Fruit fly (Drosophila melanogaster) whole organism, embryonic: Measurements from ENCODE around the gene CG15332.

Experiments
- CG13123 ChIP-seq: fragments of 200-800 bp; sonication (Bioruptor generic); optimal IDR thresholded peaks from 2 replicates; lab custom pipeline; 2016; ENCODE audit warnings: missing biosample characterization, missing genetic modification characterization
- CG13296 ChIP-seq: fragments of 200-800 bp; sonication (Bioruptor generic); optimal IDR thresholded peaks from 3 replicates; lab custom pipeline; 2018; ENCODE audit warnings: missing biosample characterization, mild to moderate bottlenecking, missing genetic modification characterization
- CG13424 ChIP-seq: fragments of 200-800 bp; sonication (Bioruptor generic); optimal IDR thresholded peaks from 2 replicates; lab custom pipeline; 2019; ENCODE audit warnings: missing biosample characterization, mild to moderate bottlenecking, missing genetic modification characterization, moderate library complexity
- CG13624 ChIP-seq: fragments of 200-800 bp; sonication (Bioruptor generic); optimal IDR thresholded peaks from 2 replicates; lab custom pipeline; 2016; ENCODE audit warnings: missing biosample characterization, missing genetic modification characterization
- CG14667 ChIP-seq: fragments of 200-800 bp; sonication (Bioruptor generic); IDR thresholded peaks from 2 replicates; pipeline ENCODE4 v1.3.6; 2022; ENCODE audit warnings: missing biosample characterization, missing genetic modification characterization
- CG17568 ChIP-seq: fragments of 200-800 bp; sonication (Bioruptor generic); optimal IDR thresholded peaks from 2 replicates; lab custom pipeline; 2018; ENCODE audit warnings: missing biosample characterization, mild to moderate bottlenecking, missing genetic modification characterization, moderate library complexity
- CG18011 ChIP-seq: fragments of 200-800 bp; sonication (Bioruptor generic); optimal IDR thresholded peaks from 2 replicates; lab custom pipeline; 2017; ENCODE audit warnings: missing biosample characterization, missing genetic modification characterization, mild to moderate bottlenecking, moderate library complexity, missing genotype
- CG18764 ChIP-seq: fragments of 200-800 bp; sonication (Bioruptor generic); optimal IDR thresholded peaks from 3 replicates; lab custom pipeline; 2016; ENCODE audit warnings: missing biosample characterization, missing genetic modification characterization
- CG2199 ChIP-seq: fragments of 200-800 bp; sonication (Bioruptor generic); IDR thresholded peaks from 3 replicates; pipeline ENCODE4 v1.3.6; 2022; ENCODE audit warnings: missing biosample characterization, missing genetic modification characterization
- CG30403 ChIP-seq: fragments of 200-800 bp; sonication (Bioruptor generic); optimal IDR thresholded peaks from 3 replicates; lab custom pipeline; 2016; ENCODE audit warnings: missing biosample characterization, missing genetic modification characterization
- CG31441 ChIP-seq: fragments of 200-800 bp; sonication (Bioruptor generic); IDR thresholded peaks from 2 replicates; pipeline ENCODE4 v1.3.6; 2022; ENCODE audit warnings: missing biosample characterization, missing genetic modification characterization
- CG32532 ChIP-seq: fragments of 200-800 bp; sonication (Bioruptor generic); IDR thresholded peaks from 2 replicates; pipeline ENCODE4 v1.3.6; 2022; ENCODE audit warnings: missing biosample characterization, missing genetic modification characterization
- CG32767 ChIP-seq: fragments of 200-800 bp; sonication (Bioruptor generic); IDR thresholded peaks from 2 replicates; pipeline ENCODE4 v1.3.6; 2022; ENCODE audit warnings: missing biosample characterization, missing genetic modification characterization
- CG34422 ChIP-seq: fragments of 200-800 bp; sonication (Bioruptor generic); IDR thresholded peaks from 3 replicates; pipeline ENCODE4 v1.3.6; 2022; ENCODE audit warnings: missing biosample characterization, missing genetic modification characterization
- CG4328 ChIP-seq: fragments of 200-800 bp; sonication (Bioruptor generic); optimal IDR thresholded peaks from 3 replicates; lab custom pipeline; 2017; ENCODE audit warnings: missing biosample characterization, missing genetic modification reagents, missing genetic modification characterization
- CG6254 ChIP-seq: fragments of 200-800 bp; sonication (Bioruptor generic); optimal IDR thresholded peaks from 3 replicates; lab custom pipeline; 2017; ENCODE audit warnings: mild to moderate bottlenecking, missing biosample characterization, missing genetic modification reagents, missing genetic modification characterization
- CG6765 ChIP-seq: fragments of 200-800 bp; sonication (Bioruptor generic); optimal IDR thresholded peaks from 3 replicates; lab custom pipeline; 2017; ENCODE audit warnings: missing biosample characterization, mild to moderate bottlenecking, missing genetic modification characterization
- CG7839 ChIP-seq: fragments of 200-800 bp; sonication (Bioruptor generic); optimal IDR thresholded peaks from 3 replicates; lab custom pipeline; 2018; ENCODE audit warnings: missing biosample characterization, mild to moderate bottlenecking, missing genetic modification characterization, moderate library complexity
- CG8089 ChIP-seq: fragments of 200-800 bp; sonication (Bioruptor generic); optimal IDR thresholded peaks from 3 replicates; lab custom pipeline; 2016; ENCODE audit warnings: missing biosample characterization, missing genetic modification characterization
- CG9215 ChIP-seq: fragments of 200-800 bp; sonication (Bioruptor generic); IDR thresholded peaks from 2 replicates; pipeline ENCODE4 v1.3.6; 2022; ENCODE audit warnings: missing biosample characterization, missing genetic modification characterization
- Deaf1 ChIP-seq: fragments of 200-800 bp; optimal IDR thresholded peaks from 3 replicates; lab custom pipeline; 2019; ENCODE audit warnings: missing biosample characterization, mild to moderate bottlenecking, missing genetic modification characterization, moderate library complexity
- Dp ChIP-seq: fragments of 200-800 bp; sonication (Bioruptor generic); optimal IDR thresholded peaks from 2 replicates; lab custom pipeline; 2018; ENCODE audit warnings: missing biosample characterization, mild to moderate bottlenecking, missing genetic modification characterization, moderate library complexity
- Dref ChIP-seq: fragments of 200-800 bp; sonication (Bioruptor generic); IDR thresholded peaks from 2 replicates; pipeline ENCODE4 v1.3.6; 2022; ENCODE audit warnings: missing biosample characterization, missing genetic modification characterization
- E2f1 ChIP-seq: fragments of 200-800 bp; sonication (Bioruptor generic); IDR thresholded peaks from 2 replicates; pipeline ENCODE4 v1.3.6; 2022; ENCODE audit warnings: missing biosample characterization, missing genetic modification characterization
- Eip74EF ChIP-seq, 2 experiments: fragments of 200-800 bp in 1 of 2; fragments of >200 bp in 1 of 2; sonication (Bioruptor generic) in 1 of 2; optimal IDR thresholded peaks; 2 replicates each; lab custom pipeline; 2017 to 2019; ENCODE audit warnings: missing biosample characterization in 2 of 2, missing genetic modification characterization in 2 of 2, mild to moderate bottlenecking in 1 of 2, moderate library complexity in 1 of 2
- Ets65A ChIP-seq: fragments of 200-800 bp; sonication (Bioruptor generic); peaks from one replicate; lab custom pipeline; 2016; ENCODE audit warnings: missing biosample characterization, missing genetic modification characterization
- Gsc ChIP-seq: fragments of 200-800 bp; sonication (Bioruptor generic); IDR thresholded peaks from 2 replicates; pipeline ENCODE4 v1.3.6; 2022; ENCODE audit warnings: missing biosample characterization, missing genetic modification characterization
- Hmr ChIP-seq: fragments of 200-800 bp; sonication (Bioruptor generic); optimal IDR thresholded peaks from 3 replicates; lab custom pipeline; 2017; ENCODE audit warnings: mild to moderate bottlenecking, missing biosample characterization, missing genetic modification reagents, missing genetic modification characterization
- Kr ChIP-seq: fragments of 200-800 bp; sonication (Bioruptor generic); optimal IDR thresholded peaks from 2 replicates; lab custom pipeline; 2017; ENCODE audit warnings: missing biosample characterization, mild to moderate bottlenecking, missing genetic modification characterization
- Lhr ChIP-seq: fragments of 200-800 bp; sonication (Bioruptor generic); optimal IDR thresholded peaks from 3 replicates; lab custom pipeline; 2017; ENCODE audit warnings: mild to moderate bottlenecking, missing biosample characterization, missing genetic modification reagents, missing genetic modification characterization
- Meics ChIP-seq: fragments of 200-800 bp; sonication (Bioruptor generic); optimal IDR thresholded peaks from 2 replicates; lab custom pipeline; 2017; ENCODE audit warnings: missing biosample characterization, mild to moderate bottlenecking, missing genetic modification characterization
- Stat92E ChIP-seq, 3 experiments: fragments of >200 bp in 2 of 3; fragments of 200-800 bp in 1 of 3; sonication (Bioruptor generic) in 1 of 3; optimal IDR thresholded peaks; 2 replicates each; lab custom pipeline; 2017 to 2019; ENCODE audit warnings: missing biosample characterization in 3 of 3, missing genetic modification characterization in 3 of 3, mild to moderate bottlenecking in 1 of 3, moderate library complexity in 1 of 3
- amos ChIP-seq: fragments of 200-800 bp; sonication (Bioruptor generic); IDR thresholded peaks from 2 replicates; pipeline ENCODE4 v1.3.6; 2022; ENCODE audit warnings: missing biosample characterization, missing genetic modification characterization; ENCODE audit not compliant: partially characterized antibody
- corto ChIP-seq: fragments of 200-800 bp; sonication (Bioruptor generic); optimal IDR thresholded peaks from 2 replicates; lab custom pipeline; 2016; ENCODE audit warnings: missing biosample characterization, mild to moderate bottlenecking, missing genetic modification characterization, moderate library complexity
- fd102C ChIP-seq: fragments of 200-800 bp; sonication (Bioruptor generic); optimal IDR thresholded peaks from 2 replicates; lab custom pipeline; 2018; ENCODE audit warnings: missing biosample characterization, mild to moderate bottlenecking, missing genetic modification characterization, moderate library complexity
- gce ChIP-seq: fragments of 200-800 bp; sonication (Bioruptor generic); IDR thresholded peaks from 3 replicates; pipeline ENCODE4 v1.3.6; 2022; ENCODE audit warnings: missing biosample characterization, missing genetic modification characterization
- hkb ChIP-seq, 2 experiments: fragments of 200-800 bp in 1 of 2; fragments of >200 bp in 1 of 2; sonication (Bioruptor generic) in 1 of 2; IDR thresholded peaks in 1 of 2; optimal IDR thresholded peaks in 1 of 2; 2 replicates each; pipeline versions ENCODE4 v1.3.6 to Lab custom; 2017 to 2022; ENCODE audit warnings: missing biosample characterization in 1 of 2, missing genetic modification characterization in 1 of 2
- odd ChIP-seq: fragments of 200-800 bp; sonication (Bioruptor generic); optimal IDR thresholded peaks from 2 replicates; lab custom pipeline; 2017; ENCODE audit warnings: missing biosample characterization, mild to moderate bottlenecking, missing genetic modification characterization
- pan ChIP-seq, 4 experiments: fragments of >200 bp in 3 of 4; fragments of 200-800 bp in 1 of 4; sonication (Bioruptor generic) in 1 of 4; optimal IDR thresholded peaks in 3 of 4; IDR thresholded peaks in 1 of 4; 2 replicates each; pipeline versions ENCODE4 v1.3.6 to Lab custom; 2017 to 2022; ENCODE audit warnings: missing biosample characterization in 2 of 4, missing genetic modification characterization in 2 of 4, mixed read lengths in 1 of 4
- pum ChIP-seq: fragments of 200-800 bp; sonication (Bioruptor generic); optimal IDR thresholded peaks from 2 replicates; lab custom pipeline; 2016; ENCODE audit warnings: missing biosample characterization, missing genetic modification characterization
- run ChIP-seq: fragments of 200-800 bp; sonication (Bioruptor generic); optimal IDR thresholded peaks from 3 replicates; lab custom pipeline; 2018; ENCODE audit warnings: missing biosample characterization, mild to moderate bottlenecking, missing genetic modification characterization
- sc ChIP-seq, 3 experiments: fragments of >200 bp in 2 of 3; fragments of 200-800 bp in 1 of 3; sonication (Bioruptor generic) in 1 of 3; optimal IDR thresholded peaks; 2 replicates in 2 of 3; 3 replicates in 1 of 3; lab custom pipeline; 2017; ENCODE audit warnings: mild to moderate bottlenecking in 1 of 3, missing biosample characterization in 1 of 3, missing genetic modification characterization in 1 of 3, missing genetic modification reagents in 1 of 3
- sens-2 ChIP-seq: fragments of 200-800 bp; sonication (Bioruptor generic); IDR thresholded peaks from 2 replicates; pipeline ENCODE4 v1.3.6; 2022; ENCODE audit warnings: missing biosample characterization, missing genetic modification characterization
- shn ChIP-seq: fragments of 200-800 bp; sonication (Bioruptor generic); optimal IDR thresholded peaks from 3 replicates; lab custom pipeline; 2016; ENCODE audit warnings: missing biosample characterization, missing genetic modification characterization
- ssp ChIP-seq: fragments of 200-800 bp; sonication (Bioruptor generic); IDR thresholded peaks from 2 replicates; pipeline ENCODE4 v1.3.6; 2022; ENCODE audit warnings: missing biosample characterization, missing genetic modification characterization
- tio ChIP-seq: fragments of 200-800 bp; sonication (Bioruptor generic); optimal IDR thresholded peaks from 2 replicates; lab custom pipeline; 2017; ENCODE audit warnings: missing biosample characterization, missing genetic modification characterization, inconsistent platforms
- trh ChIP-seq: fragments of 200-800 bp; sonication (Bioruptor generic); optimal IDR thresholded peaks from 2 replicates; lab custom pipeline; 2016; ENCODE audit warnings: missing biosample characterization, missing genetic modification characterization

The CG15332 gene

DNA sequence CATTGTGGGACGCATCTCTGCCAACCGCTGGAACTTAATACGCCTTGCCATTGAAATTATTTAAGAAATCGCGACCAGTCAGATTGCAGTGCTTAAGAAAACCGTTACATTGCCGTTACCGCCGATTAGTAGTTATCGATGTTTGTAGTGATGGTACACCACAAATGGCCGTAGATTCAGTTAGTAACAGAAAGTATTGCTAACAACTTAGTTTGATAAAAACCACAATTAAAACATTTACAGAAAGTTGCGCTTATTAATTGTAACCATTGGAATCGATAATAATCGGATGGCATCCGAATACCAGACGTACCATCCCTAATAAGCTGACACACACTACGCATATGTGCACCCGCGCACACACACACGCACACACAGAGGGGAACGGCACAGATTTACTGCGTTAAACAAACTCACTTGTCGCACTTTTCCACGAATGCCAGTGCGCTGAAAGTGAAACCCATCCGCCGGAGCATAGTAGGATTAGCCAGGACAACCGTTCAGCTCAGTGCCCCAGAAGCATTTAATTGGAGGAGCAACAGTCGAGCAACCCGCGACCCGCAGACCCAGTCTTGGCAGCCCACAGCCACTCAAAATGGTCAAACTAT, 35.6 kb downstream of the CG15332 start, which contains the start of the genes hdm and Ykt6:
hdm (minus strand) TSS at position 51 of the 608 bp plus-strand sequence.
Ykt6 (plus strand) TSS at position 329 of the 608 bp plus-strand sequence.
- TF ChIP-seq Hmr (GFP tag; lab: Kevin White, UChicago) (no peak), CG17568 (GFP tag; lab: Kevin White, UChicago) (no peak), Dp (GFP tag; lab: Kevin White, UChicago) (peak; percentile 70), fd102C (no peak), Lhr (GFP tag; lab: Kevin White, UChicago) (peak; percentile 52), Deaf1 (peak; percentile 60), CG4328 (GFP tag; lab: Kevin White, UChicago) (peak; percentile 9), amos (GFP tag; lab: Robert Waterston, UW) (peak; percentile 93), CG34422 (GFP tag; lab: Robert Waterston, UW) (peak; percentile 86), CG13296 (GFP tag; lab: Kevin White, UChicago) (peak; percentile 59), CG13424 (tag; lab: Kevin White, UChicago) (peak; percentile 82), hkb (optimal IDR thresholded peaks at IDR 0.05; lab: Kevin White, UChicago) (no peak), hkb (GFP tag; IDR thresholded peaks at IDR 0.05; lab: Robert Waterston, UW) (peak; percentile 87), tio (GFP tag; lab: Kevin White, UChicago) (no peak), CG8089 (GFP tag; lab: Kevin White, UChicago) (peak; percentile 41), CG14667 (GFP tag; lab: Robert Waterston, UW) (peak; percentile 71), Meics (GFP tag; lab: Kevin White, UChicago) (no peak), CG6765 (GFP tag; lab: Kevin White, UChicago) (peak; percentile 37), sc (optimal IDR thresholded peaks at IDR 0.05; lab: Kevin White, UChicago) (no peak), sc (GFP tag; optimal IDR thresholded peaks at IDR 0.05; lab: Kevin White, UChicago) (no peak), CG31441 (GFP tag; lab: Robert Waterston, UW) (no peak; the same call in 1 of the 2 replicates), CG32532 (GFP tag; lab: Robert Waterston, UW) (peak; percentile 85), pum (GFP tag; lab: Kevin White, UChicago) (peak; percentile 80), CG18764 (GFP tag; lab: Kevin White, UChicago) (peak; percentile 70), Ets65A (GFP tag; lab: Kevin White, UChicago) (peak; percentile 98), CG18011 (peak; percentile 61), run (tag; lab: Kevin White, UChicago) (no peak), Stat92E (GFP tag; optimal IDR thresholded peaks at IDR 0.05; lab: Kevin White, UChicago) (peak in 1 of 3 experiments; percentile 10), pan (optimal IDR thresholded peaks at IDR 0.05; lab: Kevin White, UChicago) (no peak), pan (GFP tag; optimal IDR thresholded peaks at IDR 0.05 in 1 of 2, IDR thresholded peaks at IDR 0.05 in 1 of 2) (peak in 1 of 2 experiments; percentile 81), Kr (GFP tag; lab: Kevin White, UChicago) (no peak), CG32767 (peak; percentile 74), CG7839 (no peak), odd (GFP tag; lab: Kevin White, UChicago) (no peak), gce (GFP tag; lab: Robert Waterston, UW) (no peak), CG30403 (GFP tag; lab: Kevin White, UChicago) (peak; percentile 83), Dref (GFP tag; lab: Robert Waterston, UW) (peak; percentile 75), E2f1 (GFP tag; lab: Robert Waterston, UW) (peak; percentile 80; the same call in 1 of the 2 replicates), Eip74EF (GFP tag; optimal IDR thresholded peaks at IDR 0.05; lab: Kevin White, UChicago) (no peak), CG2199 (GFP tag; lab: Robert Waterston, UW) (0 out of 3 replicates have a peak, but pooled peaks have one; percentile 15), CG13624 (GFP tag; lab: Kevin White, UChicago) (peak; percentile 84), Gsc (GFP tag; lab: Robert Waterston, UW) (peak; percentile 47; the same call in 1 of the 2 replicates), trh (GFP tag; lab: Kevin White, UChicago) (peak; percentile 34), ssp (GFP tag; lab: Robert Waterston, UW) (peak; percentile 64), corto (peak; percentile 3), CG9215 (GFP tag; lab: Robert Waterston, UW) (peak; percentile 74), CG13123 (GFP tag; lab: Kevin White, UChicago) (peak; percentile 70), CG6254 (GFP tag; lab: Kevin White, UChicago) (peak; percentile 39), sens-2 (GFP tag; lab: Robert Waterston, UW) (peak; percentile 81), shn (GFP tag; lab: Kevin White, UChicago) (peak; percentile 83)
